Fruit fly (Drosophila melanogaster) whole organism: Measurements from ENCODE around the gene rempA.

Source experiments
- CG8478 ChIP-seq: fragments of >200 bp; optimal IDR thresholded peaks from 2 replicates; lab custom pipeline; 2018; ENCODE audit warnings: inconsistent platforms
- Dll ChIP-seq: fragments of >200 bp; optimal IDR thresholded peaks from 2 replicates; lab custom pipeline; 2017
- EcR ChIP-seq, 2 experiments: fragments of >200 bp; optimal IDR thresholded peaks; 2 replicates each; lab custom pipeline; 2017; ENCODE audit warnings: missing biosample characterization in 2 of 2, missing genetic modification characterization in 2 of 2, missing genetic modification reagents in 2 of 2
- pan ChIP-seq: fragments of >200 bp; optimal IDR thresholded peaks from 2 replicates; lab custom pipeline; 2017
- psq ChIP-seq: fragments of >200 bp; optimal IDR thresholded peaks from 2 replicates; lab custom pipeline; 2017
- usp ChIP-seq: fragments of >200 bp; optimal IDR thresholded peaks from 2 replicates; lab custom pipeline; 2017; ENCODE audit warnings: missing biosample characterization, missing genetic modification characterization, mixed read lengths

Gene rempA

dm6 chr2L:513035-513434, 47.1 kb downstream of the rempA start:
- no peak for TF ChIP-seq psq
- no peak for TF ChIP-seq pan
- no peak for TF ChIP-seq CG8478 (lab: Kevin White, UChicago)
- no peak for TF ChIP-seq usp (GFP tag; lab: Kevin White, UChicago)
- no peak for TF ChIP-seq Dll (lab: Kevin White, UChicago)
- no peak for TF ChIP-seq EcR (GFP tag; optimal IDR thresholded peaks at IDR 0.05; lab: Kevin White, UChicago)

- TF ChIP-seq usp (GFP tag; lab: Kevin White, UChicago) = no peak
- no peak for TF ChIP-seq psq
- TF ChIP-seq CG8478 (lab: Kevin White, UChicago) = no peak
- TF ChIP-seq EcR (GFP tag; optimal IDR thresholded peaks at IDR 0.05; lab: Kevin White, UChicago) = no peak
- TF ChIP-seq Dll (lab: Kevin White, UChicago) = no peak
- no peak for TF ChIP-seq pan
Observed at dm6 chr2L:512028-512427, 48.1 kb downstream of the rempA start.

- TF ChIP-seq pan = no peak
- TF ChIP-seq Dll (lab: Kevin White, UChicago) = peak; percentile 44
Observed at dm6 chr2L:510534-511014, 49.5 kb downstream of the rempA start.

dm6 chr2L:507169-507568, 52.9 kb downstream of the rempA start:
- TF ChIP-seq EcR (GFP tag; optimal IDR thresholded peaks at IDR 0.05; lab: Kevin White, UChicago) (no peak), CG8478 (lab: Kevin White, UChicago) (no peak), Dll (lab: Kevin White, UChicago) (no peak), pan (no peak), usp (GFP tag; lab: Kevin White, UChicago) (no peak), psq (no peak)

- no peak for TF ChIP-seq CG8478 (lab: Kevin White, UChicago)
Observed at dm6 chr2L:506443-506842, 53.7 kb downstream of the rempA start.

- no peak for TF ChIP-seq usp (GFP tag; lab: Kevin White, UChicago)
- TF ChIP-seq psq = no peak
- no peak for TF ChIP-seq pan
- no peak for TF ChIP-seq CG8478 (lab: Kevin White, UChicago)
- TF ChIP-seq Dll (lab: Kevin White, UChicago) = no peak
- no peak for TF ChIP-seq EcR (GFP tag; optimal IDR thresholded peaks at IDR 0.05; lab: Kevin White, UChicago)
Observed at dm6 chr2L:505009-505408, 55.1 kb downstream of the rempA start.
